Worm (Caenorhabditis elegans) whole organism, young adult: ENCODE results near the gene ttr-33.

ENCODE experiments used
- B0019.2 ChIP-seq: fragments of 200-800 bp; sonication (Bioruptor generic); conservative IDR thresholded peaks from 2 replicates; pipeline ENCODE4 v1.3.6; 2022; ENCODE audit warnings: missing genetic modification reagents, missing genetic modification characterization, missing compliant biosample characterization
- B0261.1 ChIP-seq: sonication (generic microtip); optimal IDR thresholded peaks from 2 replicates; lab custom pipeline; 2016; ENCODE audit warnings: mild to moderate bottlenecking, missing genetic modification characterization, moderate library complexity, missing compliant biosample characterization
- F37B4.10 ChIP-seq: fragments of 200-800 bp; sonication (Bioruptor generic); IDR thresholded peaks from 2 replicates; pipeline ENCODE4 v1.3.6; 2022; ENCODE audit warnings: missing genetic modification characterization, missing compliant biosample characterization
- F49E8.2 ChIP-seq: sonication (generic microtip); optimal IDR thresholded peaks from 3 replicates; lab custom pipeline; 2017; ENCODE audit warnings: missing genetic modification characterization, mild to moderate bottlenecking, missing compliant biosample characterization, antibody characterized with exemption, moderate library complexity; ENCODE audit not compliant: insufficient read depth
- F55B11.4 ChIP-seq: sonication (generic microtip); optimal IDR thresholded peaks from 2 replicates; lab custom pipeline; 2016; ENCODE audit warnings: missing compliant biosample characterization, missing genetic modification characterization, borderline replicate concordance; ENCODE audit not compliant: insufficient read depth
- F57C9.4 ChIP-seq: sonication (generic microtip); optimal IDR thresholded peaks from 2 replicates; lab custom pipeline; 2017; ENCODE audit warnings: mild to moderate bottlenecking, missing genetic modification characterization, missing compliant biosample characterization
- Y53G8AR.9 ChIP-seq: fragments of 200-800 bp; sonication (Bioruptor generic); conservative IDR thresholded peaks from 2 replicates; pipeline ENCODE4 v1.3.6; 2022; ENCODE audit warnings: missing genetic modification reagents, missing genetic modification characterization, missing compliant biosample characterization
- atf-7 ChIP-seq: sonication (generic microtip); optimal IDR thresholded peaks from 2 replicates; lab custom pipeline; 2017; ENCODE audit warnings: mild to moderate bottlenecking, missing genetic modification characterization, missing compliant biosample characterization
- attf-5 ChIP-seq: fragments of 200-800 bp; sonication (Bioruptor generic); optimal IDR thresholded peaks from 2 replicates; lab custom pipeline; 2018; ENCODE audit warnings: mild to moderate bottlenecking, missing genetic modification characterization, missing compliant biosample characterization
- ccch-3 ChIP-seq: fragments of 200-800 bp; sonication (Bioruptor generic); optimal IDR thresholded peaks from 2 replicates; lab custom pipeline; 2018; ENCODE audit warnings: mild to moderate bottlenecking, missing genetic modification characterization, missing compliant biosample characterization
- cebp-1 ChIP-seq, 2 experiments: fragments of 200-800 bp in 1 of 2; sonication (Bioruptor generic) in 1 of 2; sonication (generic microtip) in 1 of 2; IDR thresholded peaks in 1 of 2; optimal IDR thresholded peaks in 1 of 2; 2 replicates each; pipeline versions ENCODE4 v1.3.6 to Lab custom; 2017 to 2022; ENCODE audit warnings: missing compliant biosample characterization in 2 of 2, missing genetic modification characterization in 2 of 2, mild to moderate bottlenecking in 1 of 2, missing genetic modification reagents in 1 of 2, moderate library complexity in 1 of 2
- ceh-58 ChIP-seq: fragments of 200-800 bp; sonication (Bioruptor generic); IDR thresholded peaks from 2 replicates; pipeline ENCODE4 v1.3.6; 2022; ENCODE audit warnings: missing genetic modification characterization, missing compliant biosample characterization
- die-1 ChIP-seq: sonication (generic microtip); optimal IDR thresholded peaks from 2 replicates; lab custom pipeline; 2016; ENCODE audit warnings: missing genotype, mild to moderate bottlenecking, missing genetic modification characterization, missing compliant biosample characterization
- dox-1 ChIP-seq: fragments of 200-800 bp; sonication (Bioruptor generic); IDR thresholded peaks from 2 replicates; pipeline ENCODE4 v1.3.6; 2022; ENCODE audit warnings: missing genetic modification reagents, missing genetic modification characterization, missing compliant biosample characterization
- dpff-1 ChIP-seq: sonication (generic microtip); optimal IDR thresholded peaks from 2 replicates; lab custom pipeline; 2017; ENCODE audit warnings: mild to moderate bottlenecking, missing genetic modification characterization, missing compliant biosample characterization
- egl-18 ChIP-seq: fragments of 200-800 bp; sonication (Bioruptor generic); IDR thresholded peaks from 2 replicates; pipeline ENCODE4 v1.3.6; 2022; ENCODE audit warnings: missing genetic modification reagents, missing genetic modification characterization, missing compliant biosample characterization
- egl-44 ChIP-seq: fragments of 200-800 bp; sonication (Bioruptor generic); IDR thresholded peaks from 2 replicates; pipeline ENCODE4 v1.3.6; 2022; ENCODE audit warnings: missing genetic modification reagents, missing genetic modification characterization, missing compliant biosample characterization
- ets-4 ChIP-seq: fragments of 200-800 bp; sonication (Bioruptor generic); optimal IDR thresholded peaks from 2 replicates; lab custom pipeline; 2018; ENCODE audit warnings: mild to moderate bottlenecking, missing genetic modification characterization, missing compliant biosample characterization
- fkh-3 ChIP-seq: sonication (generic microtip); optimal IDR thresholded peaks from 2 replicates; lab custom pipeline; 2016; ENCODE audit warnings: mild to moderate bottlenecking, missing genetic modification characterization, missing compliant biosample characterization
- him-1 ChIP-seq: sonication (generic microtip); optimal IDR thresholded peaks from 2 replicates; lab custom pipeline; 2016; ENCODE audit warnings: missing genotype, missing genetic modification reagents, missing genetic modification characterization, missing compliant biosample characterization
- hrde-1 ChIP-seq: sonication (generic microtip); optimal IDR thresholded peaks from 2 replicates; lab custom pipeline; 2016; ENCODE audit warnings: missing genetic modification characterization, mild to moderate bottlenecking, missing compliant biosample characterization, moderate library complexity, missing genotype, missing genetic modification reagents, borderline replicate concordance
- hsf-1 ChIP-seq: fragments of 200-800 bp; sonication (Bioruptor generic); IDR thresholded peaks from 2 replicates; pipeline ENCODE4 v1.3.6; 2022; ENCODE audit warnings: missing genetic modification reagents, missing genetic modification characterization, missing compliant biosample characterization
- lag-1 ChIP-seq: fragments of 200-800 bp; sonication (Bioruptor generic); IDR thresholded peaks from 2 replicates; pipeline ENCODE4 v1.3.6; 2022; ENCODE audit warnings: missing genetic modification reagents, missing genetic modification characterization, missing compliant biosample characterization
- let-526 ChIP-seq: fragments of 200-800 bp; sonication (Bioruptor generic); IDR thresholded peaks from 2 replicates; pipeline ENCODE4 v1.3.6; 2022; ENCODE audit warnings: missing genetic modification reagents, missing genetic modification characterization, missing compliant biosample characterization
- lin-26 ChIP-seq: fragments of 200-800 bp; sonication (Bioruptor generic); IDR thresholded peaks from 2 replicates; pipeline ENCODE4 v1.3.6; 2022; ENCODE audit warnings: missing genetic modification reagents, missing genetic modification characterization, missing compliant biosample characterization
- madf-3 ChIP-seq: fragments of 200-800 bp; sonication (Bioruptor generic); IDR thresholded peaks from 2 replicates; pipeline ENCODE4 v1.3.6; 2022; ENCODE audit warnings: missing genetic modification reagents, missing genetic modification characterization, missing compliant biosample characterization
- madf-6 ChIP-seq: fragments of 200-800 bp; sonication (Bioruptor generic); IDR thresholded peaks from 2 replicates; pipeline ENCODE4 v1.3.6; 2022; ENCODE audit warnings: missing genetic modification reagents, missing genetic modification characterization, missing compliant biosample characterization
- nfya-1 ChIP-seq: sonication (generic microtip); optimal IDR thresholded peaks from 2 replicates; lab custom pipeline; 2017; ENCODE audit warnings: antibody characterized with exemption, missing compliant biosample characterization, missing genetic modification characterization, borderline replicate concordance; ENCODE audit not compliant: insufficient read depth
- nfyb-1 ChIP-seq: fragments of 200-800 bp; sonication (Bioruptor generic); IDR thresholded peaks from 2 replicates; pipeline ENCODE4 v1.3.6; 2022; ENCODE audit warnings: missing genetic modification reagents, missing genetic modification characterization, missing compliant biosample characterization
- nhr-90 ChIP-seq: sonication (generic microtip); optimal IDR thresholded peaks from 2 replicates; lab custom pipeline; 2016; ENCODE audit warnings: missing genotype, mild to moderate bottlenecking, missing genetic modification characterization, missing compliant biosample characterization
- pbrm-1 ChIP-seq: fragments of 200-800 bp; sonication (Bioruptor generic); IDR thresholded peaks from 2 replicates; pipeline ENCODE4 v1.3.6; 2022; ENCODE audit warnings: missing genetic modification reagents, missing genetic modification characterization, missing compliant biosample characterization
- rpc-1 ChIP-seq, 2 experiments: fragments of 150-350 bp in 1 of 2; sonication (generic microtip) in 1 of 2; optimal IDR thresholded peaks; 2 replicates each; lab custom pipeline; 2014 to 2018; ENCODE audit warnings: missing biosample characterization in 1 of 2, missing genetic modification characterization in 1 of 2, missing genetic modification reagents in 1 of 2, missing genotype in 1 of 2
- sdz-38 ChIP-seq: sonication (generic microtip); optimal IDR thresholded peaks from 2 replicates; lab custom pipeline; 2016; ENCODE audit warnings: missing genotype, missing genetic modification characterization, missing compliant biosample characterization
- sea-2 ChIP-seq: fragments of 200-800 bp; sonication (Bioruptor generic); IDR thresholded peaks from 2 replicates; pipeline ENCODE4 v1.3.6; 2022; ENCODE audit warnings: missing genetic modification characterization, missing compliant biosample characterization
- snpc-3.4 ChIP-seq: sonication (generic microtip); optimal IDR thresholded peaks from 2 replicates; lab custom pipeline; 2017; ENCODE audit warnings: missing genetic modification characterization, mild to moderate bottlenecking, missing compliant biosample characterization, antibody characterized with exemption, moderate library complexity, missing genotype, missing genetic modification reagents
- sptf-2 ChIP-seq: fragments of 200-800 bp; sonication (Bioruptor generic); optimal IDR thresholded peaks from 2 replicates; lab custom pipeline; 2018; ENCODE audit warnings: mild to moderate bottlenecking, missing genetic modification characterization, missing compliant biosample characterization
- unc-130 ChIP-seq: sonication (generic microtip); optimal IDR thresholded peaks from 2 replicates; lab custom pipeline; 2016; ENCODE audit warnings: missing genetic modification reagents, missing genetic modification characterization, missing compliant biosample characterization
- unc-62 ChIP-seq: fragments of 150-350 bp; optimal IDR thresholded peaks from 2 replicates; lab custom pipeline; 2014; ENCODE audit warnings: missing biosample characterization, missing genetic modification reagents, missing genetic modification characterization
- zim-3 ChIP-seq: sonication (generic microtip); optimal IDR thresholded peaks from 2 replicates; lab custom pipeline; 2017; ENCODE audit warnings: mild to moderate bottlenecking, missing genetic modification characterization, moderate library complexity, missing compliant biosample characterization
- ztf-18 ChIP-seq: sonication (generic microtip); optimal IDR thresholded peaks from 2 replicates; lab custom pipeline; 2016; ENCODE audit warnings: missing genotype, mild to moderate bottlenecking, missing genetic modification characterization, missing compliant biosample characterization
- ztf-22 ChIP-seq: fragments of 200-800 bp; sonication (Bioruptor generic); optimal IDR thresholded peaks from 2 replicates; lab custom pipeline; 2018; ENCODE audit warnings: mild to moderate bottlenecking, missing genetic modification characterization, moderate library complexity, missing compliant biosample characterization
- ztf-26 ChIP-seq: sonication (generic microtip); optimal IDR thresholded peaks from 2 replicates; lab custom pipeline; 2017; ENCODE audit warnings: missing genetic modification characterization, missing compliant biosample characterization
- ztf-28 ChIP-seq: fragments of 200-800 bp; sonication (Bioruptor generic); IDR thresholded peaks from 2 replicates; pipeline ENCODE4 v1.3.6; 2022; ENCODE audit warnings: missing genetic modification reagents, missing genetic modification characterization, missing compliant biosample characterization

ttr-33 gene

DNA sequence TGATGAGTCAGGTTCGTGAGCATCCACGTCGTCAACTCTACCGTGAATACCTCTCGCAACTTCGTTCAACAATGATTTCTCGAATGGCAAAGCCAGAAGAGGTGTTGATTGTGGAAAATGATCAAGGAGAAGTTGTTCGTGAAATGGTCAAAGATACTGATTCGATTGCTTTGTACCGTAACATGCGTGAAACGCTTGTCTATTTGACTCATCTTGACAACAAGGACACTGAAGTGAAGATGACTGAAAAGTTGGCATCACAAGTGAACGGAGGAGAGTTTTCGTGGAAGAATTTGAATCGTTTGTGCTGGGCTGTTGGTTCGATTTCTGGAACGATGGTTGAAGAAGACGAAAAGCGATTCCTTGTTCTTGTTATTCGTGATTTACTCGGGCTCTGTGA, 31.1 kb downstream of the ttr-33 start:
- TF ChIP-seq pbrm-1 (GFP tag; lab: Robert Waterston, UW), result no peak
- TF ChIP-seq nfya-1 (tag; lab: Kevin White, UChicago), result no peak
- TF ChIP-seq F55B11.4, result no peak
- TF ChIP-seq ccch-3 (GFP tag; lab: Kevin White, UChicago), result no peak
- TF ChIP-seq zim-3 (tag; lab: Kevin White, UChicago), result no peak
- no peak for TF ChIP-seq B0019.2 (GFP tag; lab: Robert Waterston, UW)
- TF ChIP-seq ztf-18, result no peak
- no peak for TF ChIP-seq dpff-1
- no peak for TF ChIP-seq let-526 (GFP tag; lab: Robert Waterston, UW)
- no peak for TF ChIP-seq F49E8.2 (tag; lab: Kevin White, UChicago)
- TF ChIP-seq lin-26 (GFP tag; lab: Robert Waterston, UW), result no peak

DNA sequence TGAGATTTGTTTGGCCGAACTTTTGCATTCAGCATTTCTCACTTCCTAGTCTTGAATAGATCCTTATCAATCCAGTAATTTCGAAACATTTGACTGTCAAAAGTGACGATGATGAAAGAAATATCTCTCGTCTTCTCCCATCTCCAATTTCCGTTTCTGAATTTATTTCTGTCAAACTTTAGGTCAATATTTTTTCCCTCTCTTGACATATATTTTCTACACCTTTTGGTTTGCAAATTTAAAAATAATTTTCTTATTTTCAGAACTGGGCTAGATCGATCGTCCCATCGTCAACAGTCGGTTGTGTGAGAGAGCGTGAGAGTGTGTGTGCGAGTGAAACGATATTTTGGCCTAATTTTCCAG, 32.9 kb downstream of the ttr-33 start, which contains the start of gene xpo-1:
Gene xpo-1 (plus strand): TSS at position 264 of the 363 bp plus-strand sequence.
- no peak for TF ChIP-seq Y53G8AR.9
- no peak for TF ChIP-seq B0019.2 (GFP tag; lab: Robert Waterston, UW)
- no peak for TF ChIP-seq cebp-1 (GFP tag; IDR thresholded peaks at IDR 0.05; lab: Robert Waterston, UW)
- TF ChIP-seq cebp-1 (tag; optimal IDR thresholded peaks at IDR 0.05; lab: Kevin White, UChicago), result peak; percentile 47
- TF ChIP-seq F37B4.10 (GFP tag; lab: Robert Waterston, UW), result 0 out of 2 replicates have a peak, but pooled peaks have one; percentile 33
- no peak for TF ChIP-seq lag-1 (GFP tag; lab: Robert Waterston, UW)
- no peak for TF ChIP-seq B0261.1 (tag; lab: Kevin White, UChicago)
- TF ChIP-seq hrde-1 (tag; lab: Kevin White, UChicago), result no peak
- TF ChIP-seq ceh-58, result no peak
- TF ChIP-seq sea-2 (GFP tag; lab: Robert Waterston, UW), result no peak
- TF ChIP-seq ztf-28 (GFP tag; lab: Robert Waterston, UW), result no peak

DNA sequence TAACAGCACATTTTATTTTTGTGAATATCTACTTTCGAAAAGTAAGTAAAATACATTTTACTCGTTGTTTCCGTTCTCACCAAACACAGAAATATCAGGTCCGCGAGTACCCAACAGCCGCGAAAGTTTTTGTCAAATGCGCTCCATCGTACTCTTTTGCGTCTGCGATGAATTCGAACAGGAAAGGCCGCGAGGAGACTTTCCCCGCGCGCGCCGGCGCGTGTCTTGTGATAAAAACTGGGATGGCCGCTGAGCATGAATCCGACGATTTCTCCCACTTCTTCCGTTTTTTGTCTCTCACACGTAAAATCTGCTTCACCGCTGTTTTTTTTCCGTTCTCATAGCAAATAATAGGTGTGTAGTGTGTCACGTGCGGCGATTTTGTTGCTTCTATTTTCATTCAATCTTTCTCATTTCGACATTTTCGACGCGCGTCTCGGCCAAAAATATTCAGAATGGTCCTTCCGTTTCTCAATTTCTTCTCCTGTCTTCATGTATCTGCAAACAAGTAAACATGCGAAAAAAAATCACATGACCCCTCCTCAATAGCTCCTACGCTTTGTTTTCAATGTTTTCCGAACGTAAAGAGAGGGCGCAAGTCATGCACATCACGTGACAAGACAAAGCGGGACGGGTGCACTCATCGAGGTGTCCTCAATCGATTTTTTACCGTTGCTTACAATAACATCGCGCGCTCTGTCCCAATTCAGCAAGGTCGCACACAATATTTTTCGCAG, 33.5 kb downstream of the ttr-33 start, which contains the start of gene uvs-1:
Gene uvs-1 (minus strand): TSS at position 145 of the 737 bp plus-strand sequence.
- TF ChIP-seq ztf-28 (GFP tag; lab: Robert Waterston, UW), result no peak
- TF ChIP-seq snpc-3.4 (tag; lab: Kevin White, UChicago), result no peak
- TF ChIP-seq him-1 (tag; lab: Kevin White, UChicago), result no peak
- TF ChIP-seq sdz-38 (tag; lab: Kevin White, UChicago), result no peak
- TF ChIP-seq unc-62 (GFP tag; lab: Kevin White, UChicago), result no peak
- no peak for TF ChIP-seq lag-1 (GFP tag; lab: Robert Waterston, UW)
- no peak for TF ChIP-seq fkh-3 (tag; lab: Kevin White, UChicago)
- peak; percentile 75 for TF ChIP-seq attf-5 (GFP tag; lab: Kevin White, UChicago)
- no peak for TF ChIP-seq egl-44
- TF ChIP-seq rpc-1 (optimal IDR thresholded peaks at IDR 0.05; lab: Kevin White, UChicago), result no peak
- TF ChIP-seq rpc-1 (tag; optimal IDR thresholded peaks at IDR 0.05; lab: Kevin White, UChicago), result no peak
- TF ChIP-seq pbrm-1 (GFP tag; lab: Robert Waterston, UW), result 0 out of 2 replicates have a peak, but pooled peaks have one; percentile 42
- TF ChIP-seq sptf-2, result no peak
- peak; percentile 73; the same call in 1 of the 2 replicates for TF ChIP-seq dox-1 (GFP tag; lab: Robert Waterston, UW)
- TF ChIP-seq die-1, result no peak
- peak; percentile 78 for TF ChIP-seq hsf-1 (GFP tag; lab: Robert Waterston, UW)
- TF ChIP-seq ets-4 (GFP tag; lab: Kevin White, UChicago), result no peak
- TF ChIP-seq unc-130 (GFP tag; lab: Kevin White, UChicago), result no peak
- no peak for TF ChIP-seq nhr-90 (tag; lab: Kevin White, UChicago)
- no peak for TF ChIP-seq egl-18 (GFP tag; lab: Robert Waterston, UW)
- TF ChIP-seq ztf-22 (GFP tag; lab: Kevin White, UChicago), result no peak
- no peak for TF ChIP-seq F57C9.4
- TF ChIP-seq nfyb-1 (GFP tag; lab: Robert Waterston, UW), result no peak
- peak; percentile 93 for TF ChIP-seq madf-6
- TF ChIP-seq F37B4.10 (GFP tag; lab: Robert Waterston, UW), result no peak
- peak; percentile 73; the same call in 1 of the 2 replicates for TF ChIP-seq madf-3 (GFP tag; lab: Robert Waterston, UW)
- no peak for TF ChIP-seq ztf-26 (tag; lab: Kevin White, UChicago)
- TF ChIP-seq atf-7, result no peak
